Worm (Caenorhabditis elegans) whole organism, L3 larva: ENCODE results near the gene C56C10.7.

Source experiments
- R02D3.7 ChIP-seq: fragments of 150-350 bp; optimal IDR thresholded peaks from 2 replicates; lab custom pipeline; 2014; ENCODE audit warnings: missing biosample characterization, missing genetic modification characterization
- lin-39 ChIP-seq: fragments of 150-350 bp; optimal IDR thresholded peaks from 2 replicates; lab custom pipeline; 2018; ENCODE audit warnings: missing biosample characterization, missing genetic modification reagents, missing genetic modification characterization
- nhr-12 ChIP-seq: fragments of 150-350 bp; optimal IDR thresholded peaks from 2 replicates; lab custom pipeline; 2014; ENCODE audit warnings: missing biosample characterization, missing genetic modification characterization
- nhr-25 ChIP-seq: sonication (generic microtip); optimal IDR thresholded peaks from 2 replicates; lab custom pipeline; 2017; ENCODE audit warnings: missing biosample characterization, missing genetic modification characterization
- nhr-76 ChIP-seq: fragments of 150-350 bp; sonication (generic microtip); optimal IDR thresholded peaks from 5 replicates; lab custom pipeline; 2014; ENCODE audit warnings: missing biosample characterization, missing genetic modification characterization
- pha-4 ChIP-seq: fragments of 150-350 bp; optimal IDR thresholded peaks from 2 replicates; lab custom pipeline; 2014; ENCODE audit warnings: missing biosample characterization, missing genetic modification reagents, missing genetic modification characterization

ce11 chrII:6609315-6609842 lies 22.0 kb upstream of the C56C10.7 start, which contains the start of gene epg-5:
- no peak for TF ChIP-seq lin-39 (tag; lab: Kevin White, UChicago)
- no peak for TF ChIP-seq R02D3.7 (tag; lab: Kevin White, UChicago)
- no peak for TF ChIP-seq nhr-76 (tag; lab: Kevin White, UChicago)
- no peak for TF ChIP-seq nhr-12
- peak; percentile 68 for TF ChIP-seq pha-4 (tag; lab: Kevin White, UChicago)
- TF ChIP-seq nhr-25 (tag; lab: Kevin White, UChicago), result no peak
